Worm (Caenorhabditis elegans) whole organism, L4 larva: Measurements from ENCODE around the gene dhs-16.

Experiments
- T26A8.4 ChIP-seq: fragments of 200-800 bp; sonication (Bioruptor generic); IDR thresholded peaks from 2 replicates; pipeline ENCODE4 v1.3.6; 2022; ENCODE audit warnings: missing genetic modification characterization, missing compliant biosample characterization
- Y5F2A.4 ChIP-seq: fragments of 200-800 bp; sonication (Bioruptor generic); optimal IDR thresholded peaks from 2 replicates; lab custom pipeline; 2018; ENCODE audit warnings: mild to moderate bottlenecking, missing genetic modification characterization, missing compliant biosample characterization
- aha-1 ChIP-seq: fragments of 150-350 bp; peaks from one replicate; lab custom pipeline; 2014; ENCODE audit warnings: missing biosample characterization, missing genetic modification characterization
- arid-1 ChIP-seq: fragments of 200-800 bp; sonication (Bioruptor generic); conservative IDR thresholded peaks from 2 replicates; pipeline ENCODE4 v1.3.6; 2022; ENCODE audit warnings: missing genetic modification reagents, missing genetic modification characterization, missing compliant biosample characterization
- ceh-20 ChIP-seq: fragments of 200-800 bp; sonication (Bioruptor generic); IDR thresholded peaks from 2 replicates; pipeline ENCODE4 v1.3.6; 2022; ENCODE audit warnings: missing genetic modification reagents, missing genetic modification characterization, missing compliant biosample characterization
- ceh-32 ChIP-seq: sonication (generic microtip); optimal IDR thresholded peaks from 2 replicates; lab custom pipeline; 2016; ENCODE audit warnings: mild to moderate bottlenecking, missing genetic modification characterization, missing compliant biosample characterization; ENCODE audit not compliant: poor library complexity
- ceh-62 ChIP-seq: sonication (generic microtip); optimal IDR thresholded peaks from 2 replicates; lab custom pipeline; 2017; ENCODE audit warnings: missing biosample characterization, missing genetic modification characterization
- ctbp-1 ChIP-seq: fragments of 200-800 bp; sonication (Bioruptor generic); IDR thresholded peaks from 2 replicates; pipeline ENCODE4 v1.3.6; 2022; ENCODE audit warnings: missing genetic modification reagents, missing genetic modification characterization, missing compliant biosample characterization
- daf-16 ChIP-seq, 3 experiments: sonication (generic microtip); optimal IDR thresholded peaks; 2 replicates each; lab custom pipeline; 2016 to 2017; ENCODE audit warnings: missing genetic modification characterization in 3 of 3, missing genetic modification reagents in 3 of 3, mild to moderate bottlenecking in 2 of 3, missing compliant biosample characterization in 2 of 3, missing biosample characterization in 1 of 3, moderate library complexity in 1 of 3
- dmd-6 ChIP-seq: fragments of 200-800 bp; sonication (Bioruptor generic); IDR thresholded peaks from 2 replicates; pipeline ENCODE4 v1.3.6; 2022; ENCODE audit warnings: missing genetic modification reagents, missing genetic modification characterization, missing compliant biosample characterization
- dmd-8 ChIP-seq: fragments of 200-800 bp; sonication (Bioruptor generic); IDR thresholded peaks from 2 replicates; pipeline ENCODE4 v1.3.6; 2022; ENCODE audit warnings: missing genetic modification characterization, missing compliant biosample characterization
- dmd-9 ChIP-seq: fragments of 200-800 bp; sonication (Bioruptor generic); IDR thresholded peaks from 2 replicates; pipeline ENCODE4 v1.3.6; 2022; ENCODE audit warnings: missing genetic modification reagents, missing genetic modification characterization, missing compliant biosample characterization
- egl-43 ChIP-seq: fragments of 200-800 bp; sonication (Bioruptor generic); IDR thresholded peaks from 2 replicates; pipeline ENCODE4 v1.3.6; 2022; ENCODE audit warnings: missing genetic modification reagents, missing genetic modification characterization, missing compliant biosample characterization
- hlh-11 ChIP-seq: fragments of 200-800 bp; sonication (Bioruptor generic); optimal IDR thresholded peaks from 2 replicates; lab custom pipeline; 2018; ENCODE audit warnings: mild to moderate bottlenecking, missing genetic modification characterization, missing compliant biosample characterization
- hlh-30 ChIP-seq: sonication (generic microtip); optimal IDR thresholded peaks from 2 replicates; lab custom pipeline; 2017; ENCODE audit warnings: antibody characterized with exemption, mild to moderate bottlenecking, missing genetic modification characterization, missing compliant biosample characterization; ENCODE audit not compliant: insufficient read depth
- lin-15B ChIP-seq: fragments of 150-350 bp; sonication (generic microtip); optimal IDR thresholded peaks from 3 replicates; lab custom pipeline; 2014; ENCODE audit warnings: missing biosample characterization, missing genetic modification characterization
- lsy-2 ChIP-seq, 2 experiments: fragments of 150-350 bp in 1 of 2; sonication (generic microtip) in 1 of 2; optimal IDR thresholded peaks; 2 replicates each; lab custom pipeline; 2014 to 2017; ENCODE audit warnings: missing biosample characterization in 2 of 2, missing genetic modification characterization in 2 of 2
- mep-1 ChIP-seq: fragments of 150-350 bp; sonication (generic microtip); optimal IDR thresholded peaks from 3 replicates; lab custom pipeline; 2014; ENCODE audit warnings: missing biosample characterization, missing genetic modification characterization
- mes-2 ChIP-seq: sonication (generic microtip); optimal IDR thresholded peaks from 2 replicates; lab custom pipeline; 2016; ENCODE audit warnings: missing genotype, mild to moderate bottlenecking, missing genetic modification characterization, missing compliant biosample characterization; ENCODE audit not compliant: poor library complexity, severe bottlenecking
- nhr-11 ChIP-seq: fragments of 150-350 bp; optimal IDR thresholded peaks from 2 replicates; lab custom pipeline; 2014; ENCODE audit warnings: missing biosample characterization, missing genetic modification characterization
- nhr-111 ChIP-seq: fragments of 200-800 bp; sonication (Bioruptor generic); optimal IDR thresholded peaks from 2 replicates; lab custom pipeline; 2018; ENCODE audit warnings: mild to moderate bottlenecking, missing genetic modification characterization, missing compliant biosample characterization
- nhr-28 ChIP-seq: fragments of 150-350 bp; optimal IDR thresholded peaks from 2 replicates; lab custom pipeline; 2014; ENCODE audit warnings: missing biosample characterization, missing genetic modification characterization
- nhr-41 ChIP-seq: fragments of 200-800 bp; sonication (Bioruptor generic); IDR thresholded peaks from 2 replicates; pipeline ENCODE4 v1.3.6; 2022; ENCODE audit warnings: missing genetic modification reagents, missing genetic modification characterization, missing compliant biosample characterization
- nhr-42 ChIP-seq: fragments of 200-800 bp; sonication (Bioruptor generic); IDR thresholded peaks from 2 replicates; pipeline ENCODE4 v1.3.6; 2022; ENCODE audit warnings: missing genetic modification characterization, missing compliant biosample characterization
- php-3 ChIP-seq: fragments of 200-800 bp; sonication (Bioruptor generic); IDR thresholded peaks from 2 replicates; pipeline ENCODE4 v1.3.6; 2022; ENCODE audit warnings: missing genetic modification reagents, missing genetic modification characterization, missing compliant biosample characterization
- rbr-2 ChIP-seq: sonication (generic microtip); optimal IDR thresholded peaks from 2 replicates; lab custom pipeline; 2016; ENCODE audit warnings: missing genotype, missing genetic modification characterization, missing compliant biosample characterization
- sdz-12 ChIP-seq: fragments of 200-800 bp; sonication (Bioruptor generic); optimal IDR thresholded peaks from 2 replicates; lab custom pipeline; 2018; ENCODE audit warnings: mild to moderate bottlenecking, missing genetic modification characterization, missing compliant biosample characterization
- snpc-1.2 ChIP-seq: fragments of 200-800 bp; sonication (Bioruptor generic); IDR thresholded peaks from 2 replicates; pipeline ENCODE4 v1.3.6; 2022; ENCODE audit warnings: missing genetic modification reagents, missing genetic modification characterization, missing compliant biosample characterization
- spr-1 ChIP-seq: sonication (generic microtip); optimal IDR thresholded peaks from 2 replicates; lab custom pipeline; 2016; ENCODE audit warnings: mild to moderate bottlenecking, missing genetic modification characterization, missing compliant biosample characterization
- tag-97 ChIP-seq: fragments of 200-800 bp; sonication (Bioruptor generic); IDR thresholded peaks from 2 replicates; pipeline ENCODE4 v1.3.6; 2022; ENCODE audit warnings: missing genetic modification characterization, missing compliant biosample characterization
- zag-1 ChIP-seq: fragments of 150-350 bp; optimal IDR thresholded peaks from 2 replicates; lab custom pipeline; 2014; ENCODE audit warnings: missing biosample characterization, missing genetic modification characterization
- zip-11 ChIP-seq: fragments of 200-800 bp; sonication (Bioruptor generic); IDR thresholded peaks from 2 replicates; pipeline ENCODE4 v1.3.6; 2022; ENCODE audit warnings: missing genetic modification characterization, missing compliant biosample characterization

dhs-16 gene

DNA sequence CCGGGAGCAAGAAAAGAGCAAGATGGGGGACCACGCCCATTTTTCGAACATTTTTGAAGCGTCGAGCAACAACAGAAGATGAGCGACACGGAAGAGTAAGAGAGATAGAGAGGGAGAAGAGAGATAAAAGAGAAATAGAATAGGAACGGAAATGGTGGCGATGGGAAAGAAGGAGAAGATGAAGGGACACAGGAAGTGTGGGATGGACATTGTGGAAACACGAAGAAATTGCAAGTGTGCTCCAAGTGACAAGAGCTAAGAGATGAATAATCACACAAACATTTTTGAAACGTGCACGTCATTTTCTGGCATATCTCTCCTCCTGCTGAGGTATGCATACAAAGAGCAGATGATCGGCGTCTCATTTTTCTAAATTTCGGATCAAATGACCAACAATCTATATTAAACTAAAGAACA, 47.0 kb downstream of the dhs-16 start (continued):
- TF ChIP-seq dmd-6 (GFP tag; lab: Robert Waterston, UW) (0 out of 2 replicates have a peak, but pooled peaks have one; percentile 8), rbr-2 (tag; lab: Kevin White, UChicago) (peak; percentile 47), nhr-11 (peak; percentile 50), php-3 (no peak)

DNA sequence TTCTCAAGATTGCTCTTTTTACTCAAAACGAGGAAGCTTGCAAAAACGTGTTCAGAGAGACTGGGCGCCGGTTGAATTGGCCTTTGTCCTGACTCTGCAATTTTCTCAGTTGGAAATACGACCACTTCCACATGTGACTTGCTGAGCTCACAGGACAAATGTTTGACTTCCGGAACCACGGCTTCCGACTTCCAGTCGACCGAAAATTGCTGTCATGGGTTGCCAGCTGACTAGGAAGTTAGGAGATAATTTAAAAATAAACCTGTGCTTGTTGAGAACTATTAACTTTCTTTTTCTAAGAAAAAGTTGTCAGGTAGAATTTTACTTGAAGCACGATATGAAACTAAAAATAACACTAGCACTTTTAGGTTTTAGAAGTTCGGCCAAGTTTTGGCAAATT, 48.0 kb downstream of the dhs-16 start:
- TF ChIP-seq hlh-30 (tag; lab: Kevin White, UChicago) (peak; percentile 47), daf-16 (GFP tag; optimal IDR thresholded peaks at IDR 0.05; lab: Kevin White, UChicago) (no peak), daf-16 (tag; optimal IDR thresholded peaks at IDR 0.05; lab: Kevin White, UChicago) (no peak)

- TF ChIP-seq nhr-28 (no peak), dmd-8 (GFP tag; lab: Robert Waterston, UW) (no peak), dmd-9 (GFP tag; lab: Robert Waterston, UW) (no peak), nhr-41 (GFP tag; lab: Robert Waterston, UW) (no peak), ctbp-1 (GFP tag; lab: Robert Waterston, UW) (no peak), hlh-11 (peak; percentile 15), Y5F2A.4 (GFP tag; lab: Kevin White, UChicago) (no peak), zip-11 (GFP tag; lab: Robert Waterston, UW) (no peak), sdz-12 (GFP tag; lab: Kevin White, UChicago) (no peak), mep-1 (tag; lab: Kevin White, UChicago) (peak; percentile 19), lin-15B (tag; lab: Kevin White, UChicago) (no peak), zag-1 (no peak), spr-1 (tag; lab: Kevin White, UChicago) (no peak), hlh-30 (tag; lab: Kevin White, UChicago) (peak; percentile 56), snpc-1.2 (GFP tag; lab: Robert Waterston, UW) (no peak), tag-97 (GFP tag; lab: Robert Waterston, UW) (no peak), ceh-62 (tag; lab: Kevin White, UChicago) (no peak), php-3 (no peak), nhr-11 (no peak), mes-2 (tag; lab: Kevin White, UChicago) (no peak), nhr-111 (GFP tag; lab: Kevin White, UChicago) (no peak), lsy-2 (tag; optimal IDR thresholded peaks at IDR 0.05; lab: Kevin White, UChicago) (peak in 1 of 2 experiments; percentile 51), aha-1 (tag; lab: Kevin White, UChicago) (peak; percentile 4)
- TF ChIP-seq, all 104 proteins: peak for 5
Measured at ce11 chrV:6033512-6033911, 50.0 kb downstream of the dhs-16 start.

DNA sequence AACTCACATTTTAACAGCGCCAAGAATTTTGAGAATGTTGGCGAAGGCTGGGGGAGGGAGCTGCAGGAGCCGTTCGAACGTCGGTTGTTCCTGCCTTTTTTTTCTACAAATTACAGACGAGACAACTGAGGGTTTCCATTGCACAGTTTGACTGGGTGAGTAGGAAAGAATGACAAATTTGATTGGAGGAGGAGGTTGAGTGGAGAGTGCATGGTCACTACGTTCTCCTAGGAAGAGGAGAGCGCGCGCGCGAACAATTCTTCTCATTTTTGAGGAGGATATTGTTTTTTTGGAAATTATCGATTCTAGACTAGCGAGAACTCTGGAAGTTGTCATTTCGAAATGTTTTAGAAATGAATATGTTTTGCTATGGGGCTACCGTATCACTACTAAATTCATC, 51.2 kb downstream of the dhs-16 start, which contains the start of gene dhs-17:
TSS of gene dhs-17 (minus strand) at position 101 of the 400 bp plus-strand sequence.
- no peak for TF ChIP-seq arid-1 (GFP tag; lab: Robert Waterston, UW)
- no peak for TF ChIP-seq dmd-9 (GFP tag; lab: Robert Waterston, UW)
- no peak for TF ChIP-seq nhr-41 (GFP tag; lab: Robert Waterston, UW)
- TF ChIP-seq T26A8.4 (GFP tag; lab: Robert Waterston, UW), result no peak
- no peak for TF ChIP-seq ceh-32
- no peak for TF ChIP-seq nhr-42 (GFP tag; lab: Robert Waterston, UW)
- TF ChIP-seq egl-43 (GFP tag; lab: Robert Waterston, UW), result no peak
- no peak for TF ChIP-seq ceh-20 (GFP tag; lab: Robert Waterston, UW)
